Fruit fly (Drosophila melanogaster) whole organism, embryonic: ENCODE data around the gene Andorra.

Source experiments
- CG10979 ChIP-seq: fragments of 200-800 bp; sonication (Bioruptor generic); optimal IDR thresholded peaks from 2 replicates; lab custom pipeline; 2018; ENCODE audit warnings: missing biosample characterization, mild to moderate bottlenecking, missing genetic modification characterization, moderate library complexity
- CG12071 ChIP-seq: fragments of 200-800 bp; sonication (Bioruptor generic); optimal IDR thresholded peaks from 3 replicates; lab custom pipeline; 2018; ENCODE audit warnings: missing biosample characterization, mild to moderate bottlenecking, missing genetic modification characterization
- CG12219 ChIP-seq: fragments of 200-800 bp; sonication (Bioruptor generic); optimal IDR thresholded peaks from 3 replicates; lab custom pipeline; 2018; ENCODE audit warnings: missing biosample characterization, mild to moderate bottlenecking, missing genetic modification characterization
- CG12391 ChIP-seq: fragments of 200-800 bp; sonication (Bioruptor generic); optimal IDR thresholded peaks from 3 replicates; lab custom pipeline; 2018; ENCODE audit warnings: missing biosample characterization, mild to moderate bottlenecking, missing genetic modification characterization, moderate library complexity
- CG13424 ChIP-seq: fragments of 200-800 bp; sonication (Bioruptor generic); optimal IDR thresholded peaks from 2 replicates; lab custom pipeline; 2019; ENCODE audit warnings: missing biosample characterization, mild to moderate bottlenecking, missing genetic modification characterization, moderate library complexity
- CG14014 ChIP-seq: fragments of 200-800 bp; sonication (Bioruptor generic); IDR thresholded peaks from 2 replicates; pipeline ENCODE4 v1.3.6; 2022; ENCODE audit warnings: missing biosample characterization, missing genetic modification characterization
- CG1603 ChIP-seq: fragments of 200-800 bp; sonication (Bioruptor generic); optimal IDR thresholded peaks from 2 replicates; lab custom pipeline; 2019; ENCODE audit warnings: missing biosample characterization, mild to moderate bottlenecking, missing genetic modification characterization, moderate library complexity
- CG1647 ChIP-seq: fragments of 200-800 bp; sonication (Bioruptor generic); optimal IDR thresholded peaks from 3 replicates; lab custom pipeline; 2016; ENCODE audit warnings: missing biosample characterization, missing genetic modification characterization
- CG17829 ChIP-seq: fragments of 200-800 bp; optimal IDR thresholded peaks from 2 replicates; lab custom pipeline; 2019; ENCODE audit warnings: missing biosample characterization, mild to moderate bottlenecking, missing genetic modification characterization, moderate library complexity
- CG18619 ChIP-seq: fragments of 200-800 bp; sonication (Bioruptor generic); optimal IDR thresholded peaks from 3 replicates; lab custom pipeline; 2017; ENCODE audit warnings: missing biosample characterization, mild to moderate bottlenecking, missing genetic modification characterization
- CG2712 ChIP-seq: fragments of 200-800 bp; optimal IDR thresholded peaks from 3 replicates; lab custom pipeline; 2019; ENCODE audit warnings: missing biosample characterization, mild to moderate bottlenecking, missing genetic modification characterization, moderate library complexity
- CG31224 ChIP-seq: fragments of 200-800 bp; sonication (Bioruptor generic); IDR thresholded peaks from 2 replicates; pipeline ENCODE4 v1.3.6; 2022; ENCODE audit warnings: missing biosample characterization, missing genetic modification characterization
- CG4730 ChIP-seq: fragments of 200-800 bp; sonication (Bioruptor generic); IDR thresholded peaks from 2 replicates; pipeline ENCODE4 v1.3.6; 2022; ENCODE audit warnings: missing biosample characterization, missing genetic modification characterization
- CG6272 ChIP-seq: fragments of 200-800 bp; sonication (Bioruptor generic); IDR thresholded peaks from 2 replicates; pipeline ENCODE4 v1.3.6; 2022; ENCODE audit warnings: missing biosample characterization, missing genetic modification characterization
- CG7963 ChIP-seq: fragments of 200-800 bp; sonication (Bioruptor generic); IDR thresholded peaks from 3 replicates; pipeline ENCODE4 v1.3.6; 2022; ENCODE audit warnings: missing biosample characterization, missing genetic modification characterization; ENCODE audit not compliant: partially characterized antibody
- CG8924 ChIP-seq: fragments of 200-800 bp; optimal IDR thresholded peaks from 3 replicates; lab custom pipeline; 2019; ENCODE audit warnings: missing biosample characterization, mild to moderate bottlenecking, missing genetic modification characterization, moderate library complexity
- D19B ChIP-seq: fragments of 200-800 bp; sonication (Bioruptor generic); optimal IDR thresholded peaks from 2 replicates; lab custom pipeline; 2017; ENCODE audit warnings: missing biosample characterization, mild to moderate bottlenecking, missing genetic modification characterization
- Deaf1 ChIP-seq: fragments of 200-800 bp; optimal IDR thresholded peaks from 3 replicates; lab custom pipeline; 2019; ENCODE audit warnings: missing biosample characterization, mild to moderate bottlenecking, missing genetic modification characterization, moderate library complexity
- Eip74EF ChIP-seq, 2 experiments: fragments of 200-800 bp in 1 of 2; fragments of >200 bp in 1 of 2; sonication (Bioruptor generic) in 1 of 2; optimal IDR thresholded peaks; 2 replicates each; lab custom pipeline; 2017 to 2019; ENCODE audit warnings: missing biosample characterization in 2 of 2, missing genetic modification characterization in 2 of 2, mild to moderate bottlenecking in 1 of 2, moderate library complexity in 1 of 2
- Fer3 ChIP-seq: fragments of 200-800 bp; sonication (Bioruptor generic); optimal IDR thresholded peaks from 2 replicates; lab custom pipeline; 2018; ENCODE audit warnings: missing biosample characterization, mild to moderate bottlenecking, missing genetic modification characterization, moderate library complexity
- GATAe ChIP-seq: fragments of 200-800 bp; sonication (Bioruptor generic); conservative IDR thresholded peaks from 2 replicates; pipeline ENCODE4 v1.3.6; 2022; ENCODE audit warnings: missing biosample characterization, missing genetic modification characterization
- H2.0 ChIP-seq: fragments of 200-800 bp; sonication (Bioruptor generic); IDR thresholded peaks from 2 replicates; pipeline ENCODE4 v1.3.6; 2022; ENCODE audit warnings: missing biosample characterization, missing genetic modification characterization
- HLH4C ChIP-seq: fragments of 200-800 bp; sonication (Bioruptor generic); IDR thresholded peaks from 3 replicates; pipeline ENCODE4 v1.3.6; 2022; ENCODE audit warnings: missing biosample characterization, missing genetic modification characterization; ENCODE audit not compliant: partially characterized antibody
- Hr3 ChIP-seq: fragments of 200-800 bp; sonication (Bioruptor generic); optimal IDR thresholded peaks from 3 replicates; lab custom pipeline; 2016; ENCODE audit warnings: missing biosample characterization, missing genetic modification characterization
- Lhr ChIP-seq: fragments of 200-800 bp; sonication (Bioruptor generic); optimal IDR thresholded peaks from 3 replicates; lab custom pipeline; 2017; ENCODE audit warnings: mild to moderate bottlenecking, missing biosample characterization, missing genetic modification reagents, missing genetic modification characterization
- Opbp ChIP-seq: fragments of 200-800 bp; sonication (Bioruptor generic); IDR thresholded peaks from 3 replicates; pipeline ENCODE4 v1.3.6; 2022; ENCODE audit warnings: missing biosample characterization, missing genetic modification characterization; ENCODE audit not compliant: partially characterized antibody
- Poxn ChIP-seq: fragments of 200-800 bp; sonication (Bioruptor generic); IDR thresholded peaks from 2 replicates; pipeline ENCODE4 v1.3.6; 2022; ENCODE audit warnings: missing biosample characterization, missing genetic modification characterization
- Ravus ChIP-seq: fragments of 200-800 bp; sonication (Bioruptor generic); IDR thresholded peaks from 2 replicates; pipeline ENCODE4 v1.3.6; 2022; ENCODE audit warnings: missing biosample characterization, missing genetic modification characterization
- Six4 ChIP-seq: fragments of 200-800 bp; sonication (Bioruptor generic); optimal IDR thresholded peaks from 2 replicates; lab custom pipeline; 2016; ENCODE audit warnings: missing biosample characterization, missing genetic modification characterization
- ash1 ChIP-seq: fragments of 200-800 bp; sonication (Bioruptor generic); optimal IDR thresholded peaks from 2 replicates; lab custom pipeline; 2018; ENCODE audit warnings: missing biosample characterization, mild to moderate bottlenecking, missing genetic modification characterization
- bowl ChIP-seq: fragments of 200-800 bp; sonication (Bioruptor generic); IDR thresholded peaks from 2 replicates; pipeline ENCODE4 v1.3.6; 2022; ENCODE audit warnings: missing biosample characterization, missing genetic modification characterization
- corto ChIP-seq: fragments of 200-800 bp; sonication (Bioruptor generic); optimal IDR thresholded peaks from 2 replicates; lab custom pipeline; 2016; ENCODE audit warnings: missing biosample characterization, mild to moderate bottlenecking, missing genetic modification characterization, moderate library complexity
- dpn ChIP-seq, 2 experiments: fragments of 200-800 bp; sonication (Bioruptor generic); optimal IDR thresholded peaks; 3 replicates each; lab custom pipeline; 2016; ENCODE audit warnings: missing biosample characterization in 2 of 2, missing genetic modification characterization in 2 of 2
- fd96Cb ChIP-seq: fragments of 200-800 bp; sonication (Bioruptor generic); optimal IDR thresholded peaks from 2 replicates; lab custom pipeline; 2018; ENCODE audit warnings: missing biosample characterization, mild to moderate bottlenecking, missing genetic modification characterization, moderate library complexity
- hb ChIP-seq: fragments of 200-800 bp; sonication (Bioruptor generic); IDR thresholded peaks from 3 replicates; pipeline ENCODE4 v1.3.6; 2022; ENCODE audit warnings: missing biosample characterization, missing genetic modification characterization; ENCODE audit not compliant: partially characterized antibody
- jigr1 ChIP-seq: fragments of 200-800 bp; sonication (Bioruptor generic); IDR thresholded peaks from 3 replicates; pipeline ENCODE4 v1.3.6; 2022; ENCODE audit warnings: missing biosample characterization, missing genetic modification characterization
- kah ChIP-seq: fragments of 200-800 bp; sonication (Bioruptor generic); optimal IDR thresholded peaks from 2 replicates; lab custom pipeline; 2018; ENCODE audit warnings: missing biosample characterization, mild to moderate bottlenecking, missing genetic modification characterization
- lola ChIP-seq, 3 experiments: fragments of >200 bp in 2 of 3; fragments of 200-800 bp in 1 of 3; sonication (Bioruptor generic) in 1 of 3; optimal IDR thresholded peaks; 2 replicates each; lab custom pipeline; 2017 to 2019; ENCODE audit warnings: missing biosample characterization in 3 of 3, missing genetic modification characterization in 3 of 3, mild to moderate bottlenecking in 1 of 3, moderate library complexity in 1 of 3
- nmo ChIP-seq: fragments of 200-800 bp; sonication (Bioruptor generic); optimal IDR thresholded peaks from 2 replicates; lab custom pipeline; 2018; ENCODE audit warnings: missing biosample characterization, mild to moderate bottlenecking, missing genetic modification characterization, moderate library complexity
- prd ChIP-seq, 3 experiments: fragments of >200 bp in 2 of 3; fragments of 200-800 bp in 1 of 3; sonication (Bioruptor generic) in 1 of 3; optimal IDR thresholded peaks in 2 of 3; IDR thresholded peaks in 1 of 3; 2 replicates in 2 of 3; 3 replicates in 1 of 3; pipeline versions ENCODE4 v1.3.6 to Lab custom; 2017 to 2022; ENCODE audit warnings: missing biosample characterization in 1 of 3, missing genetic modification characterization in 1 of 3
- salm ChIP-seq: fragments of 200-800 bp; sonication (Bioruptor generic); optimal IDR thresholded peaks from 2 replicates; lab custom pipeline; 2018; ENCODE audit warnings: missing biosample characterization, mild to moderate bottlenecking, missing genetic modification characterization
- so ChIP-seq: fragments of 200-800 bp; sonication (Bioruptor generic); IDR thresholded peaks from 3 replicates; pipeline ENCODE4 v1.3.6; 2022; ENCODE audit warnings: missing biosample characterization, missing genetic modification characterization
- stwl ChIP-seq: fragments of 200-800 bp; sonication (Bioruptor generic); optimal IDR thresholded peaks from 3 replicates; lab custom pipeline; 2018; ENCODE audit warnings: missing biosample characterization, mild to moderate bottlenecking, missing genetic modification characterization, moderate library complexity
- tio ChIP-seq: fragments of 200-800 bp; sonication (Bioruptor generic); optimal IDR thresholded peaks from 2 replicates; lab custom pipeline; 2017; ENCODE audit warnings: missing biosample characterization, missing genetic modification characterization, inconsistent platforms
- tna ChIP-seq: fragments of 200-800 bp; sonication (Bioruptor generic); IDR thresholded peaks from 2 replicates; pipeline ENCODE4 v1.3.6; 2022; ENCODE audit warnings: missing biosample characterization, missing genetic modification characterization; ENCODE audit not compliant: partially characterized antibody
- trem ChIP-seq: fragments of 200-800 bp; optimal IDR thresholded peaks from 3 replicates; lab custom pipeline; 2019; ENCODE audit warnings: missing biosample characterization, mild to moderate bottlenecking, missing genetic modification characterization, moderate library complexity
- wdn ChIP-seq: fragments of 200-800 bp; sonication (Bioruptor generic); IDR thresholded peaks from 2 replicates; pipeline ENCODE4 v1.3.6; 2022; ENCODE audit warnings: missing biosample characterization, missing genetic modification characterization
- wek ChIP-seq: fragments of 200-800 bp; sonication (Bioruptor generic); optimal IDR thresholded peaks from 3 replicates; lab custom pipeline; 2018; ENCODE audit warnings: missing biosample characterization, mild to moderate bottlenecking, missing genetic modification characterization, moderate library complexity

Gene Andorra

dm6 chrX:18208079-18208865 lies 29.0 kb upstream of the Andorra start (continued):
- no peak for TF ChIP-seq corto
- TF ChIP-seq Six4 (GFP tag; lab: Kevin White, UChicago), result no peak
- peak; percentile 65 for TF ChIP-seq kah (GFP tag; lab: Kevin White, UChicago)
- TF ChIP-seq H2.0 (GFP tag; lab: Robert Waterston, UW), result no peak
- TF ChIP-seq salm, result no peak
- TF ChIP-seq wek, result no peak
- TF ChIP-seq Ravus (GFP tag; lab: Robert Waterston, UW), result no peak
- no peak for TF ChIP-seq Eip74EF (GFP tag; optimal IDR thresholded peaks at IDR 0.05; lab: Kevin White, UChicago)
- TF ChIP-seq nmo (GFP tag; lab: Kevin White, UChicago), result peak; percentile 65
- TF ChIP-seq stwl, result no peak
- no peak for TF ChIP-seq hb (GFP tag; lab: Robert Waterston, UW)
- TF ChIP-seq CG17829 (tag; lab: Kevin White, UChicago), result peak; percentile 37
- no peak for TF ChIP-seq CG18619 (GFP tag; lab: Kevin White, UChicago)
- TF ChIP-seq bowl (GFP tag; lab: Robert Waterston, UW), result no peak
- TF ChIP-seq CG2712 (tag; lab: Kevin White, UChicago), result peak; percentile 65
- TF ChIP-seq CG12391 (tag; lab: Kevin White, UChicago), result peak; percentile 43
- TF ChIP-seq CG14014 (GFP tag; lab: Robert Waterston, UW), result no peak
- TF ChIP-seq CG4730 (GFP tag; lab: Robert Waterston, UW), result no peak
- TF ChIP-seq Fer3 (tag; lab: Kevin White, UChicago), result no peak
- TF ChIP-seq so (GFP tag; lab: Robert Waterston, UW), result no peak
- TF ChIP-seq Hr3 (GFP tag; lab: Kevin White, UChicago), result no peak
- TF ChIP-seq lola (GFP tag; optimal IDR thresholded peaks at IDR 0.05; lab: Kevin White, UChicago), result peak in 1 of 3 experiments; percentile 79
- TF ChIP-seq tio, result peak; percentile 19
- TF ChIP-seq Deaf1 (tag; lab: Kevin White, UChicago), result peak; percentile 1
- no peak for TF ChIP-seq ash1 (GFP tag; lab: Kevin White, UChicago)
- peak; percentile 27 for TF ChIP-seq fd96Cb (tag; lab: Kevin White, UChicago)
- no peak for TF ChIP-seq CG1603
- TF ChIP-seq tna (GFP tag; lab: Robert Waterston, UW), result no peak
- no peak for TF ChIP-seq CG6272 (GFP tag; lab: Robert Waterston, UW)
- TF ChIP-seq CG7963 (GFP tag; lab: Robert Waterston, UW), result no peak
- no peak for TF ChIP-seq jigr1
- no peak for TF ChIP-seq dpn (GFP tag; optimal IDR thresholded peaks at IDR 0.05; lab: Kevin White, UChicago)
- TF ChIP-seq HLH4C (GFP tag; lab: Robert Waterston, UW), result no peak
- TF ChIP-seq D19B, result peak; percentile 40
- no peak for TF ChIP-seq Opbp (GFP tag; lab: Robert Waterston, UW)
- TF ChIP-seq CG10979, result peak; percentile 63
- TF ChIP-seq CG12219 (GFP tag; lab: Kevin White, UChicago), result no peak
- no peak for TF ChIP-seq CG1647
- no peak for TF ChIP-seq GATAe (GFP tag; lab: Robert Waterston, UW)
- no peak for TF ChIP-seq Lhr (GFP tag; lab: Kevin White, UChicago)
- TF ChIP-seq CG12071 (GFP tag; lab: Kevin White, UChicago), result no peak
- TF ChIP-seq CG13424, result peak; percentile 19
- TF ChIP-seq CG31224 (GFP tag; lab: Robert Waterston, UW), result no peak
- peak; percentile 6 for TF ChIP-seq CG8924
- no peak for TF ChIP-seq Poxn (GFP tag; lab: Robert Waterston, UW)
- TF ChIP-seq prd (optimal IDR thresholded peaks at IDR 0.05; lab: Kevin White, UChicago), result no peak
- TF ChIP-seq prd (GFP tag; IDR thresholded peaks at IDR 0.05; lab: Robert Waterston, UW), result no peak
- peak; percentile 1 for TF ChIP-seq trem
- no peak for TF ChIP-seq wdn (GFP tag; lab: Robert Waterston, UW)
